Worm (Caenorhabditis elegans): ENCODE measurements around the gene ape-1.
A peak's percentile ranks its signal among the peaks of the same experiment; 100 is the strongest.

DNA sequence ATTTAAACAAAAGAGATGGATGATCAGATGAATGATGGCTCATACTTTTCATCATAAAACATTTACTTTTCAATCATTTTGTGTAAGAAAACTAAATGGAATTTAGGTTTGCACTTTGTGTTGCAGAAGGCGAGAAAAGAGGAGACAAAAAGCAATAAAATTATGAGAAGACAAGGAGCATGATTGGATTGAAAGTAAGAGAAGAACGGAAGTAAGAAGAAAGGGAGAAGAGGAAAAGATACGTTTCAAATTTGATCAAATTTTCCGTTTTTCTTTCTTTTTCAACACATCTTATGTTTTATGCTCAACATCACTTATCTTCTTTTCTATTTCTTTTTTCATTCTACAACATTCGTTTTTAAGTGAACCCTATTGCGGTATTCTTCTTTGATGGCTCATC, 28.9 kb downstream of the ape-1 start:
- TF ChIP-seq unc-62 (GFP tag; optimal IDR thresholded peaks at IDR 0.05) (no peak), nhr-11 (tag; optimal IDR thresholded peaks at IDR 0.05) (no peak), nhr-77 (tag; optimal IDR thresholded peaks at IDR 0.05) (no peak), zag-1 (tag; optimal IDR thresholded peaks at IDR 0.05) (no peak), fkh-10 (GFP tag; optimal IDR thresholded peaks at IDR 0.05) (peak; percentile 86), skn-1 (tag; optimal IDR thresholded peaks at IDR 0.05) (no peak), R02D3.7 (tag; optimal IDR thresholded peaks at IDR 0.05) (no peak), ceh-82 (tag; optimal IDR thresholded peaks at IDR 0.05) (no peak), unc-39 (tag; optimal IDR thresholded peaks at IDR 0.05) (no peak), fkh-2 (tag; optimal IDR thresholded peaks at IDR 0.05) (no peak), nhr-25 (tag; optimal IDR thresholded peaks at IDR 0.05) (no peak), ZK546.5 (tag; optimal IDR thresholded peaks at IDR 0.05) (no peak)

Measured in whole organism, L3 larva.